Fruit fly (Drosophila melanogaster): ENCODE measurements around the gene Trmt61.
A peak's percentile ranks its signal among the peaks of the same experiment; 100 is the strongest.

The Trmt61 gene

dm6 chr3R:26020244-26021171, 38.8 kb upstream of the Trmt61 start (continued):
- TF ChIP-seq Xbp1 (GFP tag; optimal IDR thresholded peaks at IDR 0.05) (peak; percentile 51), sima (GFP tag; optimal IDR thresholded peaks at IDR 0.05) (no peak), nau (GFP tag; optimal IDR thresholded peaks at IDR 0.05) (peak; percentile 59), gce (GFP tag; IDR thresholded peaks at IDR 0.05) (peak; percentile 33; the same call in 1 of the 3 replicates), Hr39 (optimal IDR thresholded peaks at IDR 0.05) (no peak), Ada2b (GFP tag; IDR thresholded peaks at IDR 0.05) (peak; percentile 57), cas (GFP tag; IDR thresholded peaks at IDR 0.05) (no peak), CG15479 (GFP tag; optimal IDR thresholded peaks at IDR 0.05) (no peak), crc (GFP tag; optimal IDR thresholded peaks at IDR 0.05) (no peak), zfh1 (GFP tag; IDR thresholded peaks at IDR 0.05) (peak; percentile 56), CG10543 (GFP tag; optimal IDR thresholded peaks at IDR 0.05) (peak; percentile 91), yki (optimal IDR thresholded peaks at IDR 0.05) (no peak), CG10462 (GFP tag; optimal IDR thresholded peaks at IDR 0.05) (peak; percentile 21), CG34422 (GFP tag; IDR thresholded peaks at IDR 0.05) (no peak; the same call in 2 of the 3 replicates), CG7745 (tag; optimal IDR thresholded peaks at IDR 0.05) (no peak), gsb-n (tag; optimal IDR thresholded peaks at IDR 0.05) (peak; percentile 58), pan (optimal IDR thresholded peaks at IDR 0.05) (no peak), pan (GFP tag; optimal IDR thresholded peaks at IDR 0.05 in 1 of 2, IDR thresholded peaks at IDR 0.05 in 1 of 2) (peak in 1 of 2 experiments; percentile 79), salm (tag; optimal IDR thresholded peaks at IDR 0.05) (peak; percentile 69), CG13894 (tag; optimal IDR thresholded peaks at IDR 0.05) (peak; percentile 16), CG10431 (GFP tag; optimal IDR thresholded peaks at IDR 0.05) (peak; percentile 27), Rfx (GFP tag; IDR thresholded peaks at IDR 0.05) (peak; percentile 52), tgo (GFP tag; IDR thresholded peaks at IDR 0.05) (peak; percentile 62), CG18599 (GFP tag; optimal IDR thresholded peaks at IDR 0.05) (peak; percentile 73), Mes4 (GFP tag; optimal IDR thresholded peaks at IDR 0.05) (no peak), Nf-YA (GFP tag; IDR thresholded peaks at IDR 0.05) (peak; percentile 85), CG8765 (GFP tag; IDR thresholded peaks at IDR 0.05) (no peak), ttk (GFP tag; IDR thresholded peaks at IDR 0.05) (peak; percentile 54; the same call in 1 of the 2 replicates), CG14860 (GFP tag; IDR thresholded peaks at IDR 0.05; ENCODE audit: partially characterized antibody) (no peak), zen (tag; optimal IDR thresholded peaks at IDR 0.05) (peak; percentile 47), Hmx (GFP tag; optimal IDR thresholded peaks at IDR 0.05) (peak; percentile 27), CG12299 (tag; optimal IDR thresholded peaks at IDR 0.05) (no peak), CG4730 (GFP tag; IDR thresholded peaks at IDR 0.05) (no peak), CG14441 (GFP tag; IDR thresholded peaks at IDR 0.05) (peak; percentile 64), hb (GFP tag; IDR thresholded peaks at IDR 0.05; ENCODE audit: partially characterized antibody) (no peak), Ets97D (GFP tag; optimal IDR thresholded peaks at IDR 0.05) (no peak), Ptx1 (GFP tag; IDR thresholded peaks at IDR 0.05) (peak; percentile 75), pb (GFP tag; optimal IDR thresholded peaks at IDR 0.05) (no peak), Stat92E (GFP tag; optimal IDR thresholded peaks at IDR 0.05) (no peak), Dek (tag; optimal IDR thresholded peaks at IDR 0.05) (peak; percentile 44), Meics (GFP tag; optimal IDR thresholded peaks at IDR 0.05) (peak; percentile 71), CG1792 (GFP tag; optimal IDR thresholded peaks at IDR 0.05) (no peak), Scr (GFP tag; IDR thresholded peaks at IDR 0.05; ENCODE audit: partially characterized antibody) (peak; percentile 24; the same call in 1 of the 2 replicates), bigmax (GFP tag; optimal IDR thresholded peaks at IDR 0.05) (no peak), bcd (GFP tag; optimal IDR thresholded peaks at IDR 0.05) (peak; percentile 64), CG2678 (tag; optimal IDR thresholded peaks at IDR 0.05) (peak; percentile 82), CG17328 (GFP tag; IDR thresholded peaks at IDR 0.05) (peak; percentile 33), CG7928 (GFP tag; optimal IDR thresholded peaks at IDR 0.05) (no peak), CG16815 (GFP tag; optimal IDR thresholded peaks at IDR 0.05) (peak; percentile 49)
